Fruit fly (Drosophila melanogaster) S2 (cell line): ENCODE results near the gene CG13784.

Source experiments
- CG8478 ChIP-seq: fragments of >200 bp; optimal IDR thresholded peaks from 2 replicates; lab custom pipeline; 2018
- CTCF ChIP-seq, 2 experiments: fragments of >200 bp; optimal IDR thresholded peaks; 2 replicates each; lab custom pipeline; 2018

DNA sequence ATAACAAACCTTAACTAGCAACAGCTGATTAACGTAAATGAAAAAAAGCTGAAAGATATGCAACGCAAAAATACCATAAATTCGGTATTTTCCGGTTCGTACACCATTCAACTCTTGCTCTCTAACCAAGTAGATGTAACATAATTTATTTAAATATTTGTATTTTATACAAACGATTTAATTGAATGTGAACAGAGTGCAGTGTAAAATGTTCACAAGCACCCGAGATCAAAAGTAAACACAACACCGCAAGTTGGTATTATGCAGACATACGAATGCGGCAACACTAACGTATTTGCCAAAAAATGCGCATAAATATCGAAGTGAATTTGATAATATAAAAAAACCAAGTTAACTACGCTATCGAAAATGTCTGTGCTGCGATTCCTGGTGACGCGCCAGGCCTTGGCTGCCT is 37.8 kb downstream of the CG13784 start, which contains the start of gene MICU1:
- TF ChIP-seq CTCF (optimal IDR thresholded peaks at IDR 0.05; lab: Kevin White, UChicago) (no peak), CG8478 (lab: Kevin White, UChicago) (no peak)
